Worm (Caenorhabditis elegans) whole organism, dauer: ENCODE results near the gene nhr-183.
"Not testable (repeated sequence)": the region's sequence is repeated elsewhere in the genome, so short reads cannot be mapped to it uniquely, and the experiment has no call there.

Experiments used
- unc-62 ChIP-seq: sonication (generic microtip); optimal IDR thresholded peaks from 2 replicates; lab custom pipeline; 2017; ENCODE audit warnings: missing biosample characterization, missing genetic modification reagents, missing genetic modification characterization

Gene nhr-183

ce11 chrV:2264925-2265324 lies 491 bp upstream of the nhr-183 start:
- no peak for TF ChIP-seq unc-62 (GFP tag; lab: Kevin White, UChicago)

- TF ChIP-seq unc-62 (GFP tag; lab: Kevin White, UChicago): no peak
Measured at ce11 chrV:2260660-2261059, 3.8 kb downstream of the nhr-183 start, which contains the start of gene F41B5.12. TSS of gene F41B5.12 (plus strand) at chrV:2260960.

- TF ChIP-seq unc-62 (GFP tag; lab: Kevin White, UChicago): no peak
Measured at ce11 chrV:2259750-2260149, 4.7 kb downstream of the nhr-183 start, which contains the start of gene nhr-182. TSS of gene nhr-182 (minus strand) at chrV:2259927.

- not testable (repeated sequence) for TF ChIP-seq unc-62 (GFP tag; lab: Kevin White, UChicago)
Measured at ce11 chrV:2255191-2255590, 9.2 kb downstream of the nhr-183 start, which contains the start of gene F41B5.1. TSS of gene F41B5.1 (plus strand) at chrV:2255533.

ce11 chrV:2254553-2255124 lies 9.8 kb downstream of the nhr-183 start, which contains the start of gene str-253:
TSS of gene str-253 (minus strand) at chrV:2254603.
- TF ChIP-seq unc-62 (GFP tag; lab: Kevin White, UChicago): no peak

- no peak for TF ChIP-seq unc-62 (GFP tag; lab: Kevin White, UChicago)
Measured at ce11 chrV:2251774-2252173, 12.7 kb downstream of the nhr-183 start.

- no peak for TF ChIP-seq unc-62 (GFP tag; lab: Kevin White, UChicago)
Measured at ce11 chrV:2250126-2250590, 14.3 kb downstream of the nhr-183 start, which contains the start of gene cyp-33C7. TSS of gene cyp-33C7 (plus strand) at chrV:2250540.

- no peak for TF ChIP-seq unc-62 (GFP tag; lab: Kevin White, UChicago)
Measured at ce11 chrV:2249310-2249709, 15.1 kb downstream of the nhr-183 start, which contains the start of gene cyp-33C6. TSS of gene cyp-33C6 (minus strand) at chrV:2249410.

ce11 chrV:2244751-2245150 lies 19.7 kb downstream of the nhr-183 start, which contains the start of gene cyp-33C5:
TSS of gene cyp-33C5 (plus strand) at chrV:2245004.
- TF ChIP-seq unc-62 (GFP tag; lab: Kevin White, UChicago): no peak

ce11 chrV:2242630-2243029 lies 21.8 kb downstream of the nhr-183 start, which contains the start of gene cyp-33C3:
TSS of gene cyp-33C3 (plus strand) at chrV:2242778.
- TF ChIP-seq unc-62 (GFP tag; lab: Kevin White, UChicago): no peak

- no peak for TF ChIP-seq unc-62 (GFP tag; lab: Kevin White, UChicago)
Measured at ce11 chrV:2238012-2238411, 26.4 kb downstream of the nhr-183 start.

- TF ChIP-seq unc-62 (GFP tag; lab: Kevin White, UChicago): no peak
Measured at ce11 chrV:2235848-2236247, 28.6 kb downstream of the nhr-183 start, which contains the start of gene cyp-33C4. TSS of gene cyp-33C4 (plus strand) at chrV:2236140.

- no peak for TF ChIP-seq unc-62 (GFP tag; lab: Kevin White, UChicago)
Measured at ce11 chrV:2233177-2233576, 31.3 kb downstream of the nhr-183 start, which contains the start of gene nhr-96. TSS of gene nhr-96 (plus strand) at chrV:2233477.

ce11 chrV:2230912-2231311 lies 33.5 kb downstream of the nhr-183 start, which contains the start of gene nhr-134:
TSS of gene nhr-134 (plus strand) at chrV:2231223.
- TF ChIP-seq unc-62 (GFP tag; lab: Kevin White, UChicago): no peak

ce11 chrV:2228781-2229180 lies 35.7 kb downstream of the nhr-183 start, which contains the start of gene nhr-126:
TSS of gene nhr-126 (plus strand) at chrV:2229081.
- no peak for TF ChIP-seq unc-62 (GFP tag; lab: Kevin White, UChicago)

- TF ChIP-seq unc-62 (GFP tag; lab: Kevin White, UChicago): no peak
Measured at ce11 chrV:2226903-2227302, 37.5 kb downstream of the nhr-183 start, which contains the start of gene nhr-18. TSS of gene nhr-18 (plus strand) at chrV:2227203.
